Worm (Caenorhabditis elegans) whole organism, L3 larva: ENCODE results near the gene srd-66.
A peak's percentile ranks its signal among the peaks of the same experiment; 100 is the strongest.

Source experiments
- ZK546.5 ChIP-seq: sonication (generic microtip); optimal IDR thresholded peaks from 2 replicates; lab custom pipeline; 2017; ENCODE audit warnings: missing biosample characterization, missing genetic modification characterization
- ceh-28 ChIP-seq: fragments of 150-350 bp; optimal IDR thresholded peaks from 2 replicates; lab custom pipeline; 2014; ENCODE audit warnings: missing biosample characterization, missing genetic modification reagents, missing genetic modification characterization
- ceh-82 ChIP-seq: fragments of 150-350 bp; optimal IDR thresholded peaks from 2 replicates; lab custom pipeline; 2014; ENCODE audit warnings: missing biosample characterization, missing genetic modification characterization
- ceh-9 ChIP-seq: sonication (generic microtip); optimal IDR thresholded peaks from 2 replicates; lab custom pipeline; 2018; ENCODE audit warnings: missing biosample characterization, missing genetic modification characterization
- daf-12 ChIP-seq: fragments of 150-350 bp; optimal IDR thresholded peaks from 2 replicates; lab custom pipeline; 2014; ENCODE audit warnings: missing biosample characterization, missing genetic modification reagents, missing genetic modification characterization
- egl-5 ChIP-seq: fragments of 150-350 bp; optimal IDR thresholded peaks from 2 replicates; lab custom pipeline; 2017; ENCODE audit warnings: missing biosample characterization, missing genetic modification reagents, missing genetic modification characterization, inconsistent platforms
- elt-2 ChIP-seq: sonication (generic microtip); optimal IDR thresholded peaks from 2 replicates; lab custom pipeline; 2016; ENCODE audit warnings: missing genetic modification reagents, mild to moderate bottlenecking, missing genetic modification characterization, missing compliant biosample characterization
- elt-3 ChIP-seq, 3 experiments: fragments of 150-350 bp in 1 of 3; sonication (generic microtip) in 2 of 3; optimal IDR thresholded peaks; 2 replicates in 2 of 3; 4 replicates in 1 of 3; lab custom pipeline; 2014 to 2017; ENCODE audit warnings: missing biosample characterization in 3 of 3, missing genetic modification characterization in 3 of 3
- eor-1 ChIP-seq, 2 experiments: fragments of 150-350 bp; optimal IDR thresholded peaks; 2 replicates each; lab custom pipeline; 2014 to 2018; ENCODE audit warnings: missing biosample characterization in 2 of 2, missing genetic modification characterization in 2 of 2
- fkh-10 ChIP-seq: sonication (generic microtip); optimal IDR thresholded peaks from 2 replicates; lab custom pipeline; 2017; ENCODE audit warnings: missing biosample characterization, missing genetic modification reagents, missing genetic modification characterization
- hmg-11 ChIP-seq: sonication (generic microtip); optimal IDR thresholded peaks from 2 replicates; lab custom pipeline; 2016; ENCODE audit warnings: missing genetic modification characterization, missing compliant biosample characterization
- jun-1 ChIP-seq: fragments of 150-350 bp; optimal IDR thresholded peaks from 2 replicates; lab custom pipeline; 2014; ENCODE audit warnings: missing biosample characterization, missing genetic modification reagents, missing genetic modification characterization
- lin-15B ChIP-seq: fragments of 150-350 bp; optimal IDR thresholded peaks from 2 replicates; lab custom pipeline; 2014; ENCODE audit warnings: missing biosample characterization, missing genetic modification characterization
- lsy-12 ChIP-seq: sonication (generic microtip); optimal IDR thresholded peaks from 2 replicates; lab custom pipeline; 2016; ENCODE audit warnings: mild to moderate bottlenecking, missing genetic modification characterization, missing compliant biosample characterization
- mdl-1 ChIP-seq: fragments of 150-350 bp; optimal IDR thresholded peaks from 2 replicates; lab custom pipeline; 2014; ENCODE audit warnings: missing biosample characterization, missing genetic modification characterization
- nfya-1 ChIP-seq: sonication (generic microtip); optimal IDR thresholded peaks from 2 replicates; lab custom pipeline; 2017; ENCODE audit warnings: missing genetic modification characterization, mild to moderate bottlenecking, missing compliant biosample characterization, antibody characterized with exemption, moderate library complexity; ENCODE audit not compliant: insufficient read depth
- nhr-23 ChIP-seq: fragments of 150-350 bp; optimal IDR thresholded peaks from 2 replicates; lab custom pipeline; 2014; ENCODE audit warnings: missing biosample characterization, missing genetic modification reagents, missing genetic modification characterization
- nhr-237 ChIP-seq: fragments of 150-350 bp; optimal IDR thresholded peaks from 2 replicates; lab custom pipeline; 2014; ENCODE audit warnings: missing biosample characterization, missing genetic modification characterization
- nhr-43 ChIP-seq: sonication (generic microtip); optimal IDR thresholded peaks from 2 replicates; lab custom pipeline; 2016; ENCODE audit warnings: mild to moderate bottlenecking, missing genetic modification characterization, missing compliant biosample characterization; ENCODE audit not compliant: poor library complexity, severe bottlenecking
- nhr-77 ChIP-seq: fragments of 150-350 bp; optimal IDR thresholded peaks from 2 replicates; lab custom pipeline; 2014; ENCODE audit warnings: missing biosample characterization, missing genetic modification characterization
- pha-4 ChIP-seq: fragments of 150-350 bp; optimal IDR thresholded peaks from 2 replicates; lab custom pipeline; 2014; ENCODE audit warnings: missing biosample characterization, missing genetic modification reagents, missing genetic modification characterization
- skn-1 ChIP-seq: fragments of 150-350 bp; optimal IDR thresholded peaks from 2 replicates; lab custom pipeline; 2014; ENCODE audit warnings: missing biosample characterization, missing genetic modification characterization
- tbx-2 ChIP-seq: sonication (generic microtip); optimal IDR thresholded peaks from 2 replicates; lab custom pipeline; 2016; ENCODE audit warnings: mild to moderate bottlenecking, missing genetic modification characterization, missing compliant biosample characterization
- unc-39 ChIP-seq: sonication (generic microtip); optimal IDR thresholded peaks from 4 replicates; lab custom pipeline; 2017; ENCODE audit warnings: missing biosample characterization, missing genetic modification characterization
- unc-62 ChIP-seq: fragments of 150-350 bp; sonication (generic microtip); optimal IDR thresholded peaks from 4 replicates; lab custom pipeline; 2014; ENCODE audit warnings: missing biosample characterization, missing genetic modification reagents, missing genetic modification characterization
- zag-1 ChIP-seq: fragments of 150-350 bp; optimal IDR thresholded peaks from 2 replicates; lab custom pipeline; 2014; ENCODE audit warnings: missing biosample characterization, missing genetic modification characterization
- ztf-11 ChIP-seq: fragments of 150-350 bp; optimal IDR thresholded peaks from 2 replicates; lab custom pipeline; 2014; ENCODE audit warnings: missing biosample characterization, missing genetic modification characterization
- ztf-4 ChIP-seq: fragments of 150-350 bp; optimal IDR thresholded peaks from 2 replicates; lab custom pipeline; 2014; ENCODE audit warnings: missing biosample characterization, missing genetic modification characterization

srd-66 gene

DNA sequence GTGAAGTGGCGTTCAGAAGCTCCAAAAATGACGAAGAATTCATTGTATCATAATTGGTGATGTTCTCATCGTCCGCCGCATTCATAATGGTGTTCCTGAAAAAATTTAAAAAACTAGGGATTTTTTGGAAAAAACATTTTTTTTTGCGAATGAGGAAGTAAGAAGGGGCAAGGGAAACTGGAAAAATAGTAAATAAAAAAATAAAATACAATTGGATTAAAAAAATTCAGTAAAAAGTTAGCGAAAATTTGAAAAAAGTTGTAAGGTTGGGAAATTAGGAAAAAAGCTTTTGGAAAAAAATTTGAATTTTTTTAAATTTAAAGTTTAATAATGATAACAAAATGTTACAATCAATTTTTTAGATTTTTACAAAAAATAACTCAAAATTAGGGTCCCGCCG is 39.0 kb upstream of the srd-66 start, which contains the start of gene ckr-2:
TSS of gene ckr-2 (minus strand) at position 101 of the 400 bp plus-strand sequence.
- no peak for TF ChIP-seq nhr-77
- TF ChIP-seq nhr-237 (tag; lab: Kevin White, UChicago): no peak
- TF ChIP-seq egl-5 (tag; lab: Kevin White, UChicago): no peak
- no peak for TF ChIP-seq lsy-12 (tag; lab: Kevin White, UChicago)
- TF ChIP-seq jun-1 (tag; lab: Kevin White, UChicago): no peak
- TF ChIP-seq daf-12 (tag; lab: Kevin White, UChicago): no peak
- TF ChIP-seq mdl-1: no peak
- TF ChIP-seq elt-3 (tag; optimal IDR thresholded peaks at IDR 0.05; lab: Kevin White, UChicago): no peak
- TF ChIP-seq nhr-43 (tag; lab: Kevin White, UChicago): no peak
- no peak for TF ChIP-seq fkh-10 (GFP tag; lab: Kevin White, UChicago)
- TF ChIP-seq lin-15B (tag; lab: Kevin White, UChicago): no peak
- no peak for TF ChIP-seq unc-39 (tag; lab: Kevin White, UChicago)
- TF ChIP-seq ztf-11 (tag; lab: Kevin White, UChicago): no peak
- no peak for TF ChIP-seq ceh-28
- TF ChIP-seq zag-1: no peak
- no peak for TF ChIP-seq skn-1 (tag; lab: Kevin White, UChicago)
- no peak for TF ChIP-seq ceh-82 (tag; lab: Kevin White, UChicago)
- TF ChIP-seq, all 47 proteins: peak for 0

DNA sequence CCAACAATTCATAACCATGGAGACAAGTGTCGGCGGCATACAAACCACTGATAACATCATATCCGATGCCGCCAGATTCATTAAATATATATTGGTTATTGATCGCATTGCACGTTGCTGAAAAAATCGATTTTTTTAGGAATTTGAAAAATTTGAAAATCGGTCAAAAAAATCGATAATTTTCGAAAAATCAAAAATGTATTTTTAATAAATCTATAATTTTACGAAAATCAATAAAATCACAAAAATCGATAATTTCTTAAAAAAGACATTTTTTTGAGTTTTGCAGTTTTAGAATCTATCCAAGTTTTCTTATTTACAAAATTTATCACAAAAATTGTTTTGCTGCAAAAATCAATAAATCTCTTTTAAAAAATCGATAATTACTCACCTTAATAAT is 33.0 kb upstream of the srd-66 start:
- no peak for TF ChIP-seq egl-5 (tag; lab: Kevin White, UChicago)
- TF ChIP-seq ceh-28: peak; percentile 92

DNA sequence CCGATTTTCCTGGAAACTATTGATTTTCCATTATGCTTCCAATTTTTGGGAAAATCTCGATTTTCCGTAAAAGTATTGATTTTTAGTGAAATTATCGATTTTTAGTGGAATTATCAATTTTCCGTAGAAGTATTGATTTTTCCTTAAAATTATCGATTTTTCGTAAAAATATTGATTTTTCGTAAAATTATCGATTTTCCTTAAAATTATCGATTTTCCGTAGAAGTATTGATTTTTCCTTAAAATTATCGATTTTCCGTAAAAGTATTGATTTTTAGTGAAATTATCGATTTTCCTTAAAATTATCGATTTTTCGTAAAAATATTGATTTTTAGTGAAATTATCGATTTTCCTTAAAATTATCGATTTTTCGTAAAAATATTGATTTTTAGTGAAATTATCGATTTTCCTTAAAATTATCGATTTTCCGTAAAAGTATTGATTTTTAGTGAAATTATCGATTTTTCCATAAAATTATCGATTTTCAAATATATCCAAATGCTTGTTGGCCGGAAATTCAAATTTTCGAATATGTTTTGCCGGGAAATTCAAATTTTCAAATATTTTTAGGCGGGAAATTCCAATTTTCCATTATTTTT is 31.5 kb upstream of the srd-66 start:
- peak; percentile 99 for TF ChIP-seq ceh-28

DNA sequence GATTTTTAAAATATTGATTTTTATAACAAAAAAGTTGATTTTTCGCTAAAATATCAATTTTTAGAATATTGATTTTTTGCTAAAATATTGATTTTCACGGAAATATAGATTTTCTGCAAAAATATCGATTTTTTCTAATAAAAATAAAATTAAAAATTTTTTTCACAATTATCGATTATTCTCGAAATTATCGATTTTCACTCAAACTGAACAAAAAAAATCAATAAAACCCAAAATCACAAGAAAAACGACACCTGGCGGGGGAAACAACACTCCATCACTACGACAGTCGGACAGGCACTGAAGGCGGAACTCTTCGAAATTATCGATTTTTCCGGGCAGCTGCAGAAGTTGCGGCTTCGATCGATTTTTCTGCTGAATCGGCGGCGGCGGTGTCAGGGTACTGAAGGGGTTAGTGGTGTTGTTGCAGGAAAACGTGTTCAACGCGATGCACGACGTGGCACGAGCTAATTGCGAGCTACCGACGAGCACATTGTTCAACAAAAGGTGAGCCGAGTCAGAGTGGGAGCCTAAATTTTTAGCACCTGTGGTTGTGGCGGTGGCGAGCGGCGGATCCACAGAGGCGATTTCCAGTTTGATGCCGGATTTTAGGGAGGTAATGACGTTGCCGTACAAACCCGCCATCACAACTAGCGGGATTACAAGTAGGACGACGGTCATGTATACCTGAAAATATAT is 30.9 kb upstream of the srd-66 start:
- TF ChIP-seq nhr-23 (tag; lab: Kevin White, UChicago): no peak
- TF ChIP-seq hmg-11 (tag; lab: Kevin White, UChicago): no peak
- no peak for TF ChIP-seq ztf-4 (tag; lab: Kevin White, UChicago)
- peak; percentile 91 for TF ChIP-seq ceh-28
- TF ChIP-seq, all 47 proteins: peak for 1

DNA sequence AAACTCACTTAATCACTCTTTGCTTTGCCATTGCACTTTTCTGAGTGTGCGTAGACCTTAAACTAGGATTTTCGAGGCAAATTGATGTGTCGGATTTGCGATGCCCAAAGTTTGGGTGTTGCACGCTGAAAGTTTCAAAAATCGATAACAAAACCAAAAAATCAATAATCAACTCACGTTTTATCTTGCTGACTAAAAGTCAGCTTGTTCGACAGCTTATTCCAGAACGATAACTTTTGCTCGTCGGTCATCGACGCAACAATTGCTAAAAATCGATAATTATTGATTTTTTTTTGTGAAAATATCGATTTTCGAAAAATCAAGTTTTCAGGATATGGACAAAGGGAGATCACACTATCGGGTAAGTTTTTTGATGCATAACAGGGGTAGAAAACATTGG is 30.1 kb upstream of the srd-66 start:
- no peak for TF ChIP-seq unc-62 (GFP tag; lab: Kevin White, UChicago)
- no peak for TF ChIP-seq zag-1
- TF ChIP-seq ceh-28: peak; percentile 75
- no peak for TF ChIP-seq nfya-1 (tag; lab: Kevin White, UChicago)
- no peak for TF ChIP-seq ZK546.5

DNA sequence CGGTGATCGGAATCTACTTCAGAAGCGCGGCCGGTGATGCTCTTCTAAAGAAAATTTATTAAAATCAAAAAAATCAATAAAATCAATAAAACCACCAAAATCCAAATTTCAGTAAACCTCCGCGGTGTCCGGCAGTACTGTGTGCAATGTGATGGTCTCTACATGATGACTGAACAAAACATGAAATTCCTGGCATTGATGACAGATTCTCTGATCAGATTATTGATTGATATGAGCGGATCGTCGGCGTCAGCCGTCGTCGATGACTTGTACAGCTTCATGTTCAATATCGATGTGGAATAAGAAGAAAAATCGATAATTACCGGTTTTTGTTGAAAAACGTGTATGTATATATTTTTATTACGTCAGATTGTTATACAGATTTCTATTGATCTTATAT is 26.4 kb upstream of the srd-66 start:
- TF ChIP-seq ceh-9 (tag; lab: Kevin White, UChicago): no peak
- peak; percentile 43 for TF ChIP-seq ceh-28
- TF ChIP-seq elt-2 (tag; lab: Kevin White, UChicago): no peak

DNA sequence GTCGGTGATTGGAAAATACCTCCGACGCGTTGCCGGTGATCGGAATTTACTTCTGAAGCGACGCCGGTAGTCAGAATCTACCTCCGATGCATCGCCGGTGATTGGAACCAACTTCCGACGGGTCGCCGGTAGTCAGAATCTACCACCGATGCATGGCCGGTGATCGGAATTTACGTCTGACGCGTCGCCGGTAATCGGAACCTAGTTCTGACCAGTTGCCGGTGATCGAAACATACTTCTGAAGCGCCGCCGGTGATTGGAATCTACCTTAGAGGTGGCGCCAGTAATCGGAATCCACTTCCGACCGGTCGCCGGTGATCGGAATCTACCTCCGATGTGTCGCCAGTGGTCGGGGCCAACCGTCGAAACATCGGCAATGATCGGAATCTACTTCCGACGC is 25.9 kb upstream of the srd-66 start:
- TF ChIP-seq elt-3 (tag; optimal IDR thresholded peaks at IDR 0.05; lab: Kevin White, UChicago) (no peak), fkh-10 (GFP tag; lab: Kevin White, UChicago) (no peak), nfya-1 (tag; lab: Kevin White, UChicago) (no peak), pha-4 (no peak), nhr-23 (tag; lab: Kevin White, UChicago) (no peak), skn-1 (tag; lab: Kevin White, UChicago) (no peak), eor-1 (tag; optimal IDR thresholded peaks at IDR 0.05; lab: Kevin White, UChicago) (no peak), ceh-28 (no peak), tbx-2 (tag; lab: Kevin White, UChicago) (no peak), unc-62 (GFP tag; lab: Kevin White, UChicago) (no peak), elt-2 (tag; lab: Kevin White, UChicago) (no peak), ztf-11 (tag; lab: Kevin White, UChicago) (no peak), egl-5 (tag; lab: Kevin White, UChicago) (no peak)
- TF ChIP-seq, all 47 proteins: peak for 0
